Worm (Caenorhabditis elegans) whole organism, L3 larva: Measurements from ENCODE around the gene myrf-1.

Experiments used
- R02D3.7 ChIP-seq: fragments of 150-350 bp; optimal IDR thresholded peaks from 2 replicates; lab custom pipeline; 2014; ENCODE audit warnings: missing biosample characterization, missing genetic modification characterization
- ZK546.5 ChIP-seq: sonication (generic microtip); optimal IDR thresholded peaks from 2 replicates; lab custom pipeline; 2017; ENCODE audit warnings: missing biosample characterization, missing genetic modification characterization
- aly-2 ChIP-seq: fragments of 150-350 bp; optimal IDR thresholded peaks from 2 replicates; lab custom pipeline; 2014; ENCODE audit warnings: missing biosample characterization, missing genetic modification characterization
- ama-1 ChIP-seq: fragments of 150-350 bp; optimal IDR thresholded peaks from 2 replicates; lab custom pipeline; 2018
- ceh-16 ChIP-seq: sonication (generic microtip); optimal IDR thresholded peaks from 2 replicates; lab custom pipeline; 2017; ENCODE audit warnings: missing biosample characterization, missing genetic modification characterization
- ceh-28 ChIP-seq: fragments of 150-350 bp; optimal IDR thresholded peaks from 2 replicates; lab custom pipeline; 2014; ENCODE audit warnings: missing biosample characterization, missing genetic modification reagents, missing genetic modification characterization
- ceh-82 ChIP-seq: fragments of 150-350 bp; optimal IDR thresholded peaks from 2 replicates; lab custom pipeline; 2014; ENCODE audit warnings: missing biosample characterization, missing genetic modification characterization
- ceh-9 ChIP-seq: sonication (generic microtip); optimal IDR thresholded peaks from 2 replicates; lab custom pipeline; 2018; ENCODE audit warnings: missing biosample characterization, missing genetic modification characterization
- daf-12 ChIP-seq: fragments of 150-350 bp; optimal IDR thresholded peaks from 2 replicates; lab custom pipeline; 2014; ENCODE audit warnings: missing biosample characterization, missing genetic modification reagents, missing genetic modification characterization
- egl-27 ChIP-seq: sonication (generic microtip); optimal IDR thresholded peaks from 4 replicates; lab custom pipeline; 2017; ENCODE audit warnings: missing biosample characterization, missing genetic modification reagents, missing genetic modification characterization
- egl-5 ChIP-seq: fragments of 150-350 bp; optimal IDR thresholded peaks from 2 replicates; lab custom pipeline; 2017; ENCODE audit warnings: missing biosample characterization, missing genetic modification reagents, missing genetic modification characterization, inconsistent platforms
- elt-1 ChIP-seq: fragments of 150-350 bp; optimal IDR thresholded peaks from 2 replicates; lab custom pipeline; 2014; ENCODE audit warnings: missing biosample characterization, missing genetic modification characterization
- elt-2 ChIP-seq: sonication (generic microtip); optimal IDR thresholded peaks from 2 replicates; lab custom pipeline; 2016; ENCODE audit warnings: missing genetic modification reagents, mild to moderate bottlenecking, missing genetic modification characterization, missing compliant biosample characterization
- elt-3 ChIP-seq, 3 experiments: fragments of 150-350 bp in 1 of 3; sonication (generic microtip) in 2 of 3; optimal IDR thresholded peaks; 2 replicates in 2 of 3; 4 replicates in 1 of 3; lab custom pipeline; 2014 to 2017; ENCODE audit warnings: missing biosample characterization in 3 of 3, missing genetic modification characterization in 3 of 3
- eor-1 ChIP-seq, 2 experiments: fragments of 150-350 bp; optimal IDR thresholded peaks; 2 replicates each; lab custom pipeline; 2014 to 2018; ENCODE audit warnings: missing biosample characterization in 2 of 2, missing genetic modification characterization in 2 of 2
- fkh-10 ChIP-seq: sonication (generic microtip); optimal IDR thresholded peaks from 2 replicates; lab custom pipeline; 2017; ENCODE audit warnings: missing biosample characterization, missing genetic modification reagents, missing genetic modification characterization
- fkh-2 ChIP-seq: fragments of 150-350 bp; optimal IDR thresholded peaks from 2 replicates; lab custom pipeline; 2014; ENCODE audit warnings: missing biosample characterization, missing genetic modification reagents, missing genetic modification characterization
- fos-1 ChIP-seq: fragments of 150-350 bp; optimal IDR thresholded peaks from 2 replicates; lab custom pipeline; 2014; ENCODE audit warnings: missing biosample characterization, missing genetic modification characterization
- hmg-11 ChIP-seq: sonication (generic microtip); optimal IDR thresholded peaks from 2 replicates; lab custom pipeline; 2016; ENCODE audit warnings: missing genetic modification characterization, missing compliant biosample characterization
- jun-1 ChIP-seq: fragments of 150-350 bp; optimal IDR thresholded peaks from 2 replicates; lab custom pipeline; 2014; ENCODE audit warnings: missing biosample characterization, missing genetic modification reagents, missing genetic modification characterization
- lin-15B ChIP-seq: fragments of 150-350 bp; optimal IDR thresholded peaks from 2 replicates; lab custom pipeline; 2014; ENCODE audit warnings: missing biosample characterization, missing genetic modification characterization
- lin-39 ChIP-seq: fragments of 150-350 bp; optimal IDR thresholded peaks from 2 replicates; lab custom pipeline; 2018; ENCODE audit warnings: missing biosample characterization, missing genetic modification reagents, missing genetic modification characterization
- lsy-12 ChIP-seq: sonication (generic microtip); optimal IDR thresholded peaks from 2 replicates; lab custom pipeline; 2016; ENCODE audit warnings: mild to moderate bottlenecking, missing genetic modification characterization, missing compliant biosample characterization
- mdl-1 ChIP-seq: fragments of 150-350 bp; optimal IDR thresholded peaks from 2 replicates; lab custom pipeline; 2014; ENCODE audit warnings: missing biosample characterization, missing genetic modification characterization
- mml-1 ChIP-seq: fragments of 150-350 bp; sonication (generic microtip); optimal IDR thresholded peaks from 3 replicates; lab custom pipeline; 2014; ENCODE audit warnings: missing biosample characterization, missing genetic modification characterization
- nfya-1 ChIP-seq: sonication (generic microtip); optimal IDR thresholded peaks from 2 replicates; lab custom pipeline; 2017; ENCODE audit warnings: missing genetic modification characterization, mild to moderate bottlenecking, missing compliant biosample characterization, antibody characterized with exemption, moderate library complexity; ENCODE audit not compliant: insufficient read depth
- nhr-11 ChIP-seq: fragments of 150-350 bp; optimal IDR thresholded peaks from 2 replicates; lab custom pipeline; 2014; ENCODE audit warnings: missing biosample characterization, missing genetic modification characterization
- nhr-12 ChIP-seq: fragments of 150-350 bp; optimal IDR thresholded peaks from 2 replicates; lab custom pipeline; 2014; ENCODE audit warnings: missing biosample characterization, missing genetic modification characterization
- nhr-23 ChIP-seq: fragments of 150-350 bp; optimal IDR thresholded peaks from 2 replicates; lab custom pipeline; 2014; ENCODE audit warnings: missing biosample characterization, missing genetic modification reagents, missing genetic modification characterization
- nhr-237 ChIP-seq: fragments of 150-350 bp; optimal IDR thresholded peaks from 2 replicates; lab custom pipeline; 2014; ENCODE audit warnings: missing biosample characterization, missing genetic modification characterization
- nhr-25 ChIP-seq: sonication (generic microtip); optimal IDR thresholded peaks from 2 replicates; lab custom pipeline; 2017; ENCODE audit warnings: missing biosample characterization, missing genetic modification characterization
- nhr-28 ChIP-seq: fragments of 150-350 bp; optimal IDR thresholded peaks from 2 replicates; lab custom pipeline; 2014; ENCODE audit warnings: missing biosample characterization, missing genetic modification characterization
- nhr-43 ChIP-seq: sonication (generic microtip); optimal IDR thresholded peaks from 2 replicates; lab custom pipeline; 2016; ENCODE audit warnings: mild to moderate bottlenecking, missing genetic modification characterization, missing compliant biosample characterization; ENCODE audit not compliant: poor library complexity, severe bottlenecking
- nhr-67 ChIP-seq: fragments of 150-350 bp; optimal IDR thresholded peaks from 2 replicates; lab custom pipeline; 2014; ENCODE audit warnings: missing biosample characterization, missing genetic modification characterization
- nhr-76 ChIP-seq: fragments of 150-350 bp; sonication (generic microtip); optimal IDR thresholded peaks from 5 replicates; lab custom pipeline; 2014; ENCODE audit warnings: missing biosample characterization, missing genetic modification characterization
- nhr-77 ChIP-seq: fragments of 150-350 bp; optimal IDR thresholded peaks from 2 replicates; lab custom pipeline; 2014; ENCODE audit warnings: missing biosample characterization, missing genetic modification characterization
- pha-4 ChIP-seq: fragments of 150-350 bp; optimal IDR thresholded peaks from 2 replicates; lab custom pipeline; 2014; ENCODE audit warnings: missing biosample characterization, missing genetic modification reagents, missing genetic modification characterization
- pqm-1 ChIP-seq: fragments of 150-350 bp; optimal IDR thresholded peaks from 2 replicates; lab custom pipeline; 2017; ENCODE audit warnings: missing biosample characterization, missing genetic modification characterization, inconsistent platforms
- sea-2 ChIP-seq: fragments of 150-350 bp; sonication (generic microtip); optimal IDR thresholded peaks from 4 replicates; lab custom pipeline; 2014; ENCODE audit warnings: missing biosample characterization, missing genetic modification reagents, missing genetic modification characterization
- skn-1 ChIP-seq: fragments of 150-350 bp; optimal IDR thresholded peaks from 2 replicates; lab custom pipeline; 2014; ENCODE audit warnings: missing biosample characterization, missing genetic modification characterization
- snpc-4 ChIP-seq: fragments of 150-350 bp; optimal IDR thresholded peaks from 2 replicates; lab custom pipeline; 2014; ENCODE audit warnings: missing biosample characterization, missing genetic modification characterization
- tbx-2 ChIP-seq: sonication (generic microtip); optimal IDR thresholded peaks from 2 replicates; lab custom pipeline; 2016; ENCODE audit warnings: mild to moderate bottlenecking, missing genetic modification characterization, missing compliant biosample characterization
- unc-39 ChIP-seq: sonication (generic microtip); optimal IDR thresholded peaks from 4 replicates; lab custom pipeline; 2017; ENCODE audit warnings: missing biosample characterization, missing genetic modification characterization
- unc-62 ChIP-seq: fragments of 150-350 bp; sonication (generic microtip); optimal IDR thresholded peaks from 4 replicates; lab custom pipeline; 2014; ENCODE audit warnings: missing biosample characterization, missing genetic modification reagents, missing genetic modification characterization
- zag-1 ChIP-seq: fragments of 150-350 bp; optimal IDR thresholded peaks from 2 replicates; lab custom pipeline; 2014; ENCODE audit warnings: missing biosample characterization, missing genetic modification characterization
- ztf-11 ChIP-seq: fragments of 150-350 bp; optimal IDR thresholded peaks from 2 replicates; lab custom pipeline; 2014; ENCODE audit warnings: missing biosample characterization, missing genetic modification characterization
- ztf-4 ChIP-seq: fragments of 150-350 bp; optimal IDR thresholded peaks from 2 replicates; lab custom pipeline; 2014; ENCODE audit warnings: missing biosample characterization, missing genetic modification characterization

Gene myrf-1

DNA sequence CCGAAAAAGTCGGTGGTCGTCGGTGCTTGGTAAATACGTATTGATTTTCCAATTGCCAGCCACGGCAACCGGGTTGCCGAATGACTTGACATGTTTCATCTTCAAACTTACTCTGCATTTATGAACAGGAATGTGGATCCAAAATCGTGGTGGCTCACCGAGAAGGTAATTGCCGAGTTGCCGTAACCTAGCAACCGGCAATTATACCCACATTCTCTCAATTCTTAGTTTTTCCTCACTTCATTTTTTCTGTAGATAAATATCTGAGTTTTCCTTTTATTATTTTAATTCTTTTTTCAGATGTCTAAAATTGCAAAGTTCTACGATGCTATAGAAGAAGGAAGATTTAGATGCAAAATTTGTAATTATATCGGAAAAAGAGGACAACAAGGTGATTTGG, 49.7 kb downstream of the myrf-1 start, which contains the start of gene ZK673.4:
TSS of gene ZK673.4 (plus strand) at position 301 of the 400 bp plus-strand sequence.
- TF ChIP-seq ztf-11 (no peak), fkh-10 (GFP tag; lab: Kevin White, UChicago) (no peak), fos-1 (tag; lab: Kevin White, UChicago) (no peak), R02D3.7 (tag; lab: Kevin White, UChicago) (no peak), aly-2 (tag; lab: Kevin White, UChicago) (no peak), nhr-77 (tag; lab: Kevin White, UChicago) (no peak), elt-1 (no peak), eor-1 (tag; optimal IDR thresholded peaks at IDR 0.05; lab: Kevin White, UChicago) (no peak), nhr-237 (tag; lab: Kevin White, UChicago) (no peak), nfya-1 (tag; lab: Kevin White, UChicago) (no peak), ceh-82 (no peak), lsy-12 (tag; lab: Kevin White, UChicago) (no peak), pqm-1 (tag; lab: Kevin White, UChicago) (no peak)
- TF ChIP-seq, all 47 proteins: peak for 0

ce11 chrII:10450335-10450734, 52.0 kb downstream of the myrf-1 start:
- TF ChIP-seq fkh-2 (tag; lab: Kevin White, UChicago) = no peak
- no peak for TF ChIP-seq zag-1 (tag; lab: Kevin White, UChicago)
- peak; percentile 25 for TF ChIP-seq elt-2 (tag; lab: Kevin White, UChicago)
- TF ChIP-seq pqm-1 (tag; lab: Kevin White, UChicago) = no peak
- no peak for TF ChIP-seq tbx-2 (tag; lab: Kevin White, UChicago)
- TF ChIP-seq nhr-67 (tag; lab: Kevin White, UChicago) = no peak
- TF ChIP-seq nhr-43 (tag; lab: Kevin White, UChicago) = peak; percentile 55
- no peak for TF ChIP-seq nhr-28 (tag; lab: Kevin White, UChicago)
- no peak for TF ChIP-seq egl-5 (tag; lab: Kevin White, UChicago)
- TF ChIP-seq fkh-10 (GFP tag; lab: Kevin White, UChicago) = no peak
- TF ChIP-seq R02D3.7 (tag; lab: Kevin White, UChicago) = no peak
- no peak for TF ChIP-seq ztf-11
- no peak for TF ChIP-seq unc-39
- TF ChIP-seq nhr-76 (tag; lab: Kevin White, UChicago) = no peak
- TF ChIP-seq egl-27 = no peak
- no peak for TF ChIP-seq nhr-77 (tag; lab: Kevin White, UChicago)
- TF ChIP-seq lin-15B = no peak
- TF ChIP-seq mml-1 = no peak
- TF ChIP-seq hmg-11 = no peak
- no peak for TF ChIP-seq elt-1
- no peak for TF ChIP-seq unc-62
- no peak for TF ChIP-seq snpc-4 (tag; lab: Kevin White, UChicago)
- TF ChIP-seq sea-2 (GFP tag; lab: Kevin White, UChicago) = no peak
- no peak for TF ChIP-seq aly-2 (tag; lab: Kevin White, UChicago)
- TF ChIP-seq fos-1 (tag; lab: Kevin White, UChicago) = no peak
- no peak for TF ChIP-seq eor-1 (tag; optimal IDR thresholded peaks at IDR 0.05; lab: Kevin White, UChicago)
- no peak for TF ChIP-seq nhr-25 (tag; lab: Kevin White, UChicago)
- TF ChIP-seq daf-12 (tag; lab: Kevin White, UChicago) = no peak
- TF ChIP-seq ceh-16 (tag; lab: Kevin White, UChicago) = no peak
- TF ChIP-seq mdl-1 (tag; lab: Kevin White, UChicago) = no peak
- TF ChIP-seq elt-3 (tag; optimal IDR thresholded peaks at IDR 0.05; lab: Kevin White, UChicago) = no peak
- TF ChIP-seq jun-1 (tag; lab: Kevin White, UChicago) = peak; percentile 48
- peak; percentile 58 for TF ChIP-seq ztf-4
- TF ChIP-seq ama-1 (lab: Kevin White, UChicago) = peak; percentile 86
- no peak for TF ChIP-seq nhr-237 (tag; lab: Kevin White, UChicago)
- TF ChIP-seq lsy-12 (tag; lab: Kevin White, UChicago) = peak; percentile 62
- TF ChIP-seq nhr-23 (tag; lab: Kevin White, UChicago) = no peak
- no peak for TF ChIP-seq lin-39 (tag; lab: Kevin White, UChicago)
- TF ChIP-seq pha-4 (tag; lab: Kevin White, UChicago) = peak; percentile 55
- TF ChIP-seq nfya-1 (tag; lab: Kevin White, UChicago) = no peak
- peak; percentile 30 for TF ChIP-seq ceh-28 (tag; lab: Kevin White, UChicago)
- no peak for TF ChIP-seq ZK546.5
- no peak for TF ChIP-seq nhr-12
- no peak for TF ChIP-seq nhr-11 (tag; lab: Kevin White, UChicago)
- TF ChIP-seq ceh-82 = no peak
- no peak for TF ChIP-seq ceh-9 (tag; lab: Kevin White, UChicago)
- no peak for TF ChIP-seq skn-1 (tag; lab: Kevin White, UChicago)
